Fruit fly (Drosophila melanogaster): ENCODE measurements around the gene CG9837.

CG9837 gene

DNA sequence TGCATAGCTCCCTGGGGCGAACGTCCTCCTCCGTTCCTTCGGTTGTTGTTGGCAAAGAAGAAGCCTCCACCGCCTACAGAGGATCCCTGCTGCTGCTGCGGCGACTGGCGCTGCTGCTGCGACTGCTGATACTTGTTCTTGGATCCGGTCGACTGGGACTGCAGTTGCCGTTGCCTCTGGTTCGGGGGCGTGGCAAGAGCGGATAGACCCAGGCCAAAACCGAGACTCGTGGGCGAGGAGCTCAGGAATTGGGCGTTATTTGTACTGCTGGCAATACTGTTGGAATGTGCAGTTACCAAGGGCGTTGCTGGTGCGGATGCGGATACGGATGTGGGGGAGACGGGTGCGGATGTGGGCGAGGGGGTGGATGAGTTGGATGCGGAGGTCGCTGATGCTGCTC, 4.9 kb upstream of the CG9837 start:
- no peak for TF ChIP-seq pad (GFP tag; optimal IDR thresholded peaks at IDR 0.05)
- peak; percentile 22 for TF ChIP-seq Clk (GFP tag; optimal IDR thresholded peaks at IDR 0.05)

- TF ChIP-seq kay (GFP tag; ENCODE audit: borderline replicate concordance) (no peak), tj (GFP tag; optimal IDR thresholded peaks at IDR 0.05) (peak; percentile 28), cic (GFP tag; optimal IDR thresholded peaks at IDR 0.05) (no peak), cnc (optimal IDR thresholded peaks at IDR 0.05) (no peak), CG12768 (GFP tag; optimal IDR thresholded peaks at IDR 0.05) (no peak), ovo (GFP tag; optimal IDR thresholded peaks at IDR 0.05) (no peak), CG1620 (GFP tag; optimal IDR thresholded peaks at IDR 0.05) (peak; percentile 0), Clk (GFP tag; optimal IDR thresholded peaks at IDR 0.05) (peak; percentile 0), toe (GFP tag; optimal IDR thresholded peaks at IDR 0.05) (no peak)
Measured at dm6 chr3R:8815074-8815473, 1.7 kb upstream of the CG9837 start.

- peak; percentile 2 for TF ChIP-seq bab1 (GFP tag; optimal IDR thresholded peaks at IDR 0.05)
- TF ChIP-seq CG7101 (tag; optimal IDR thresholded peaks at IDR 0.05) = no peak
- no peak for TF ChIP-seq ovo (GFP tag; optimal IDR thresholded peaks at IDR 0.05)
- no peak for TF ChIP-seq CG5204 (GFP tag; optimal IDR thresholded peaks at IDR 0.05)
- TF ChIP-seq cic (GFP tag; optimal IDR thresholded peaks at IDR 0.05) = peak; percentile 20
- peak; percentile 76 for TF ChIP-seq kay (GFP tag; ENCODE audit: borderline replicate concordance)
- peak; percentile 89 for TF ChIP-seq tj (GFP tag; optimal IDR thresholded peaks at IDR 0.05)
- no peak for TF ChIP-seq Crg-1 (GFP tag; optimal IDR thresholded peaks at IDR 0.05)
- TF ChIP-seq pad (GFP tag; optimal IDR thresholded peaks at IDR 0.05) = no peak
- TF ChIP-seq CG1620 (GFP tag; optimal IDR thresholded peaks at IDR 0.05) = no peak
- no peak for TF ChIP-seq toe (GFP tag; optimal IDR thresholded peaks at IDR 0.05)
- peak; percentile 66 for TF ChIP-seq Mnt (GFP tag; optimal IDR thresholded peaks at IDR 0.05)
- no peak for TF ChIP-seq CG33017 (tag; optimal IDR thresholded peaks at IDR 0.05)
- TF ChIP-seq Clk (GFP tag; optimal IDR thresholded peaks at IDR 0.05) = no peak
Measured at dm6 chr3R:8814029-8814647, 759 bp upstream of the CG9837 start.

DNA sequence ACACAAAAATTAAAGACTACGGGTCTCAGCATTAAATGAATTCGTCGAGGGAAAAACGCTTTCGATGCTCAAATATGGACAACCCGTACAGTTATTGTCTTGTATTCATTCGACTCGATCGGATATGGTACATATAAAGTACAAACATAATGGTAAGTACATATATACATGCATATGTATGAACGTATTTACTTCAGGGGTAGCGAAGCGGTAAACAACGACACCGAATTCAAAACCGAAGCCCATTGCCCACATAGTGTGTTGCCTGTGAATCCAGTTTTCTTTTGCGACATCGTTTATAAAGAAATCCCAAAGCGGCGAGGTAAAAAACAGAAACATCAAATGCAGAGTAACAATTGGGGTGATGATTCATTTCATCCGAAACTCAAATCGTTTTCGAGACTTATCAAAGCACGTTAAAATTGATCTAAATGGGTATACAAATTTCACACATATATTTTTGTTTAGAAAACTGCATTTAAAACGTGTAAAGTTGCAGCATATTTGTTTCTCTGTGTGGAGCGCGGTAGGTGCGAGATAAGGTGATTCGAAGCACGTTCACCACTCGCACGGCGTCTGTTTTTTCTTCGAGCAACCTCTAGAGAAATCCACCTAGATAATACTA, 925 bp downstream of the CG9837 start:
- TF ChIP-seq tj (GFP tag; optimal IDR thresholded peaks at IDR 0.05) = peak; percentile 94
- peak; percentile 12 for TF ChIP-seq CG14711 (tag; optimal IDR thresholded peaks at IDR 0.05)
- TF ChIP-seq cic (GFP tag; optimal IDR thresholded peaks at IDR 0.05) = no peak
- peak; percentile 9 for TF ChIP-seq CG7045 (GFP tag; optimal IDR thresholded peaks at IDR 0.05)
- no peak for TF ChIP-seq CG12768 (GFP tag; optimal IDR thresholded peaks at IDR 0.05)
- TF ChIP-seq kay (GFP tag; ENCODE audit: borderline replicate concordance) = peak; percentile 81

DNA sequence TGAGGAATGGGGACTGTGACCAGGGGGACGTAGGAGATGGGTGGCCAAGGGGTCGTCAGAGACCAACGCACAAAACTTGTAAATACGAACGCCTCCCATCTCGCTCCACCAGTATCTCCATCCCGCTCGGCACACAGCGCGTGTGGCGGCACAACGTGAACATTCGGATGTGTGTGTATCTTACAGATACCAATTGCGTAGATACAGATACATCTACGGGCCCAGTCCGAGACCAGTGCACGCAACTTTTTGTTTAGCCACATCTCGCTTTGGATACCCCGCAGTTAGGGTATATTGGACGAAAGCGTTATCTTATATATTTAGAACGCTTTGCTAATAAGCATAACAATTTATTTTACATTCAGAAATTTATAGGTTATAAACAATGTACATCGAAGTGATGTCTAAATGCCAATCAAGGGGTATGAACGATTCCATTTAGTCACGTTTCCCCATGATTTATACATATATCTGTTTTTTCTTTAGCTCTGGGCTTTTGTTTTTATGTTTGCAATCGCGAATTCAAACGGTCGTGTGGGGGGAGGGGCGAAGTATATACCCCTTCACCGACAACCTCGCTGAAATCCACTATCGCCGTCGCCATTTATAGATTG, 1.9 kb downstream of the CG9837 start:
- peak; percentile 56 for TF ChIP-seq Hr96 (GFP tag; optimal IDR thresholded peaks at IDR 0.05)
- peak; percentile 45 for TF ChIP-seq Mnt (GFP tag; optimal IDR thresholded peaks at IDR 0.05)
- no peak for TF ChIP-seq CG5204 (GFP tag; optimal IDR thresholded peaks at IDR 0.05)
- TF ChIP-seq ovo (GFP tag; optimal IDR thresholded peaks at IDR 0.05) = peak; percentile 31
- peak; percentile 91 for TF ChIP-seq CG7045 (GFP tag; optimal IDR thresholded peaks at IDR 0.05)
- peak; percentile 92 for TF ChIP-seq kay (GFP tag; ENCODE audit: borderline replicate concordance)
- no peak for TF ChIP-seq CG1620 (GFP tag; optimal IDR thresholded peaks at IDR 0.05)
- peak; percentile 74 for TF ChIP-seq pad (GFP tag; optimal IDR thresholded peaks at IDR 0.05)
- TF ChIP-seq toe (GFP tag; optimal IDR thresholded peaks at IDR 0.05) = peak; percentile 42
- peak; percentile 68 for TF ChIP-seq Crg-1 (GFP tag; optimal IDR thresholded peaks at IDR 0.05)
- TF ChIP-seq CG7101 (tag; optimal IDR thresholded peaks at IDR 0.05) = peak; percentile 91
- TF ChIP-seq CG11617 (GFP tag; optimal IDR thresholded peaks at IDR 0.05) = peak; percentile 70
- no peak for TF ChIP-seq tj (GFP tag; optimal IDR thresholded peaks at IDR 0.05)
- peak; percentile 43 for TF ChIP-seq bab1 (GFP tag; optimal IDR thresholded peaks at IDR 0.05)
- peak; percentile 81 for TF ChIP-seq CG12768 (GFP tag; optimal IDR thresholded peaks at IDR 0.05)
- peak; percentile 79 for TF ChIP-seq cic (GFP tag; optimal IDR thresholded peaks at IDR 0.05)
- peak; percentile 94 for TF ChIP-seq CG33017 (tag; optimal IDR thresholded peaks at IDR 0.05)
- no peak for TF ChIP-seq cnc (optimal IDR thresholded peaks at IDR 0.05)
- TF ChIP-seq CG14711 (tag; optimal IDR thresholded peaks at IDR 0.05) = peak; percentile 86
- peak; percentile 65 for TF ChIP-seq Clk (GFP tag; optimal IDR thresholded peaks at IDR 0.05)

DNA sequence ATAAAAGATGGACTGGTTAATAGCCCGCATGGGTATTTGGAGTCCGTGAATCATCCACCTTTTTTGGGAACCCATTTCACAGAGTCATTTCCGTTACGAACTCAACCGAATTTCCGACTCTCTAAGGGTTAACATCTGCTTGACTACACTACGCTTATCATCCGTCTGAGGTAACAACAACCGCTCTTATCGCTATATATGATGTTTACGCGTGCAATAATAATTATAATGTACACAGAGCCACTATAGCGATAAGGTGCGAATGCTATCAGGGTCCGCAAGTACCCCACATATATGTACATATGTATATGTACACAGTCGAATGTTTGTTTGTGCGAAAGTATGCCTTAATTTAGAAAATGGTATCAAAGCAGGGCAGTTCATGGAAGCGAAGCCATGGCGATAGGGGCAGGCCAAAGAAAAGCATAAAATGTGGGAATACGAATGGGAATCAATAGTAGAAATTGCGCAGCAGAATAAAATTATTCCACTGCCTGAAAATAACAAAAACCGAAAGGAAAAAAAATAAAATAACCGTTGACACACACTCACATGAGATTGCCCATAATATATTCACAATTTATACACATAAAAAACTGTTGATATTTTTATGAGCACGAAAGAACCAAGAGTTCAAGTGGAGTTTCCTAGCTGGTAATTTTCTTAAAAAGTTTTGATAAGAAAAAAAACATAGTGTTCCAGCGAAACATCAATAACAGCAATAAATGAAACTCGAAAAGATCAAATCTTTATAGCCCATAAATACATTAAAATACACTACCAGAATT, 2.8 kb downstream of the CG9837 start:
- TF ChIP-seq toe (GFP tag; optimal IDR thresholded peaks at IDR 0.05) (peak; percentile 56), CG12768 (GFP tag; optimal IDR thresholded peaks at IDR 0.05) (peak; percentile 93), bab1 (GFP tag; optimal IDR thresholded peaks at IDR 0.05) (peak; percentile 57), Mnt (GFP tag; optimal IDR thresholded peaks at IDR 0.05) (peak; percentile 91), Crg-1 (GFP tag; optimal IDR thresholded peaks at IDR 0.05) (peak; percentile 94), tj (GFP tag; optimal IDR thresholded peaks at IDR 0.05) (peak; percentile 65), Clk (GFP tag; optimal IDR thresholded peaks at IDR 0.05) (peak; percentile 42), Hr96 (GFP tag; optimal IDR thresholded peaks at IDR 0.05) (no peak), kay (GFP tag; ENCODE audit: borderline replicate concordance) (peak; percentile 98), cic (GFP tag; optimal IDR thresholded peaks at IDR 0.05) (peak; percentile 98), CG33017 (tag; optimal IDR thresholded peaks at IDR 0.05) (peak; percentile 91), CG5204 (GFP tag; optimal IDR thresholded peaks at IDR 0.05) (no peak), CG11617 (GFP tag; optimal IDR thresholded peaks at IDR 0.05) (peak; percentile 84), cnc (optimal IDR thresholded peaks at IDR 0.05) (no peak), CG14711 (tag; optimal IDR thresholded peaks at IDR 0.05) (peak; percentile 57), CG7101 (tag; optimal IDR thresholded peaks at IDR 0.05) (peak; percentile 87), pad (GFP tag; optimal IDR thresholded peaks at IDR 0.05) (peak; percentile 70), CG7045 (GFP tag; optimal IDR thresholded peaks at IDR 0.05) (peak; percentile 80), ovo (GFP tag; optimal IDR thresholded peaks at IDR 0.05) (peak; percentile 93), CG1620 (GFP tag; optimal IDR thresholded peaks at IDR 0.05) (peak; percentile 70)
